Worm (Caenorhabditis elegans): Measurements from ENCODE around the gene K03D3.5.

K03D3.5 gene

DNA sequence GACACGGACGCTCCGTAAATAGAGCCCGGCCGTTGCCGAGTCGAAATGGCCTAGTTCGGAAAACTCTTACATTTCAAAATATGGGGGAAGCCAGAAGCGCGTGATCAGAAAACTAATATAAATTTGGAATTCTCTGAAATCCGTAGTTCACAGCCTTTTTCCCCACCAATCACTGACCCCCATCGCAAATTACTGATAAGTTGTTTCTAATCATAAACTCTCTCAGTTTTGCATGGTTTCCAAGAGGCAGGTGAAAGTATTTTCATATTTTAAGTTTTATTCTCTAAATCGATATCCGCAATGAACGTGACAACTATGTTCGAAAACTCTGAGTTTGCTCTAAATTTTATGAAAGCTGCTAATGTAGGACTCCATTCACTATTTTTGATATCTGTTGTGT, 8.8 kb upstream of the K03D3.5 start, which contains the start of gene srz-74:
TSS of gene srz-74 (plus strand) at position 301 of the 400 bp plus-strand sequence.
- TF ChIP-seq ztf-11 (tag; optimal IDR thresholded peaks at IDR 0.05), result no peak
- TF ChIP-seq snpc-4 (tag; optimal IDR thresholded peaks at IDR 0.05), result no peak
- no peak for TF ChIP-seq ceh-88 (GFP tag; IDR thresholded peaks at IDR 0.05)
- TF ChIP-seq C04F5.9 (tag; optimal IDR thresholded peaks at IDR 0.05), result no peak
- no peak for TF ChIP-seq unc-30 (tag; optimal IDR thresholded peaks at IDR 0.05)
- TF ChIP-seq lsy-2 (tag; optimal IDR thresholded peaks at IDR 0.05), result no peak
- TF ChIP-seq zag-1 (tag; optimal IDR thresholded peaks at IDR 0.05), result no peak
- TF ChIP-seq C34B4.2 (tag; optimal IDR thresholded peaks at IDR 0.05), result no peak
- TF ChIP-seq pag-3 (tag; optimal IDR thresholded peaks at IDR 0.05; ENCODE audit: borderline replicate concordance, insufficient read depth), result no peak
- no peak for TF ChIP-seq dsc-1 (tag; optimal IDR thresholded peaks at IDR 0.05)
- TF ChIP-seq fkh-10 (GFP tag; optimal IDR thresholded peaks at IDR 0.05), result no peak
- no peak for TF ChIP-seq fkh-4 (tag; optimal IDR thresholded peaks at IDR 0.05; ENCODE audit: borderline replicate concordance)
- TF ChIP-seq lin-35 (GFP tag; optimal IDR thresholded peaks at IDR 0.05), result no peak
- TF ChIP-seq lin-13 (GFP tag; optimal IDR thresholded peaks at IDR 0.05), result no peak
- no peak for TF ChIP-seq zip-4 (GFP tag; optimal IDR thresholded peaks at IDR 0.05)
- no peak for TF ChIP-seq nhr-12 (tag; optimal IDR thresholded peaks at IDR 0.05)
- no peak for TF ChIP-seq skn-1 (tag; optimal IDR thresholded peaks at IDR 0.05)
- no peak for TF ChIP-seq grh-1 (GFP tag; IDR thresholded peaks at IDR 0.05)
- TF ChIP-seq nhr-47 (tag; optimal IDR thresholded peaks at IDR 0.05), result no peak

DNA sequence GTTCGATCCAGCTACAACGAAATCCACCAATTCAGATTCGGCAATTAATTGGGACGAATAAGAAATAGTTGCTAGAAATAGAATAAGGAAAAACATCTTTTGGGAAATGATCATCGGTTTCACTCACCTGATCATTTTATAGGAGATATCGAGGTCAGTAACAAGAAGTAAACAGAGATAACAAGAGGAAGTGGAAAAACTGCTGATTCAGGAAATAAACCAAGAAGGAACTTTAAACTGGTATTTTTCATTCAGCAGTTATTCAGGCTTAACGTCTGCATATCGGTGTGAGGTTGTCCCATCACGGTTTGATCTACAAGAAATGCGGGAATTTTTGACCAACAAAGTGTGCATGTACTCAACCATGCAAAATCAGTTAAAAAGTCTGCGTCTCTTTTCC, 8.2 kb upstream of the K03D3.5 start, which contains the start of gene K03D3.2:
TSS of gene K03D3.2 (minus strand) at position 101 of the 400 bp plus-strand sequence.
- TF ChIP-seq nhr-90 (tag; optimal IDR thresholded peaks at IDR 0.05; ENCODE audit: poor library complexity) (no peak), efl-1 (optimal IDR thresholded peaks at IDR 0.05) (no peak), efl-1 (GFP tag; optimal IDR thresholded peaks at IDR 0.05 in 1 of 2) (no peak), C04F5.9 (tag; optimal IDR thresholded peaks at IDR 0.05) (no peak), ceh-88 (GFP tag; IDR thresholded peaks at IDR 0.05) (no peak), unc-30 (tag; optimal IDR thresholded peaks at IDR 0.05) (no peak), zag-1 (tag; optimal IDR thresholded peaks at IDR 0.05) (no peak), dsc-1 (tag; optimal IDR thresholded peaks at IDR 0.05) (no peak), jun-1 (tag; optimal IDR thresholded peaks at IDR 0.05) (no peak), mdl-1 (tag; optimal IDR thresholded peaks at IDR 0.05) (no peak), snu-23 (GFP tag; optimal IDR thresholded peaks at IDR 0.05) (no peak), skn-1 (tag; optimal IDR thresholded peaks at IDR 0.05) (no peak), blmp-1 (tag; optimal IDR thresholded peaks at IDR 0.05) (no peak), fkh-4 (tag; optimal IDR thresholded peaks at IDR 0.05; ENCODE audit: borderline replicate concordance) (no peak), ces-1 (GFP tag; optimal IDR thresholded peaks at IDR 0.05) (no peak), pqm-1 (tag; optimal IDR thresholded peaks at IDR 0.05) (no peak), xbp-1 (tag; optimal IDR thresholded peaks at IDR 0.05) (no peak), sptf-1 (tag; optimal IDR thresholded peaks at IDR 0.05) (no peak)

DNA sequence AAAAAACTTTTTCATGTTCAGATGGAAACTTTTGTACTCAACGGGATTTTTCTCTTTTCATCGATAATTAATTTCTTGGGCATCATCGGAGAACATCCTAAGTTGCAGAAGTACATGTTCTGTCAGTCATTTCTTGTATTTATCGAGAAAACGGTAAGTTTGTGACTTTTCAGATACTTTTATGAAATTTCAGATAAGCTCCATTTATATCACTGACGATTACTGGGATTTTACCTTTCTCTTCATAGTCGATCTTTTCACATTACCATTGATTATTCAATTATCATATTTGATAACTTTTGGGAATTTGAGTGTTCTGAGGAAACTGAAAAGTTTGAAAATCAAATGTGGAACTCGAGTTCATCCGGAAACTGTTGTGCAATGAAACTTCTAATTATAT, 4.3 kb upstream of the K03D3.5 start, which contains the start of gene srz-105:
TSS of gene srz-105 (plus strand) at position 301 of the 400 bp plus-strand sequence.
- no peak for TF ChIP-seq lin-39 (tag; optimal IDR thresholded peaks at IDR 0.05)
- TF ChIP-seq nhr-85 (tag), result no peak
- no peak for TF ChIP-seq aha-1 (tag; optimal IDR thresholded peaks at IDR 0.05)
- no peak for TF ChIP-seq fkh-4 (tag; optimal IDR thresholded peaks at IDR 0.05; ENCODE audit: borderline replicate concordance)
- TF ChIP-seq unc-30 (tag; optimal IDR thresholded peaks at IDR 0.05), result no peak
- TF ChIP-seq mdl-1 (tag; optimal IDR thresholded peaks at IDR 0.05), result no peak

DNA sequence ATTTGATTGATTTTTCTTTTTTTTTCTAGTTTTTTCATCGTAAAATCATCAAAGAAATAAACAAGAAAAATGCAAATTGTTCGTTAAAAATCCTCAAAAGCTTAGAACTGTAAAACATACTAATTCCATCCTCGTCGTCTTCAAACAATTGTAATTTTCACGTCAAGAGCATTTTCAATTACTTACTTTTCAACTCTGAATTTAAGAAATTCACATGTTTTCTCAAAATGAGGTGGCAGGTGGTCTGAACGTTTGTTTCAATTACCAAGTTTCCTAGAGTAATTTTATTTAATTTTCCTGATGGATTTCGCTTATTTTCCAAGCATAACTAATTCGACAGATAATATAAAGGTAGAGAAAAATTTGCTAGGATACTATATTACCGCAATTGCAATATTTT, 3.1 kb upstream of the K03D3.5 start, which contains the start of gene srz-104:
TSS of gene srz-104 (plus strand) at position 301 of the 400 bp plus-strand sequence.
- TF ChIP-seq nhr-28 (tag; optimal IDR thresholded peaks at IDR 0.05) (no peak), irx-1 (tag; optimal IDR thresholded peaks at IDR 0.05) (no peak), hlh-4 (tag; optimal IDR thresholded peaks at IDR 0.05) (peak; percentile 11), lir-3 (tag; optimal IDR thresholded peaks at IDR 0.05; ENCODE audit: poor library complexity) (no peak)

All from whole organism, L1 larva.